Fruit fly (Drosophila melanogaster) whole organism, embryonic: ENCODE data around the gene CG6345.

Experiments used
- BEAF-32 ChIP-seq: fragments of 200-800 bp; sonication (Bioruptor generic); optimal IDR thresholded peaks from 3 replicates; lab custom pipeline; 2017; ENCODE audit warnings: missing biosample characterization, missing genetic modification characterization, mild to moderate bottlenecking, moderate library complexity, missing genetic modification reagents
- CG4282 ChIP-seq: fragments of 200-800 bp; sonication (Bioruptor generic); optimal IDR thresholded peaks from 2 replicates; lab custom pipeline; 2016; ENCODE audit warnings: missing biosample characterization, missing genetic modification characterization
- CG6254 ChIP-seq: fragments of 200-800 bp; sonication (Bioruptor generic); optimal IDR thresholded peaks from 3 replicates; lab custom pipeline; 2017; ENCODE audit warnings: mild to moderate bottlenecking, missing biosample characterization, missing genetic modification reagents, missing genetic modification characterization
- ERR ChIP-seq: fragments of 200-800 bp; sonication (Bioruptor generic); optimal IDR thresholded peaks from 2 replicates; lab custom pipeline; 2016; ENCODE audit warnings: missing biosample characterization, missing genetic modification characterization
- GATAe ChIP-seq: fragments of 200-800 bp; sonication (Bioruptor generic); conservative IDR thresholded peaks from 2 replicates; pipeline ENCODE4 v1.3.6; 2022; ENCODE audit warnings: missing biosample characterization, missing genetic modification characterization
- Oli ChIP-seq: fragments of 200-800 bp; sonication (Bioruptor generic); optimal IDR thresholded peaks from 2 replicates; lab custom pipeline; 2018; ENCODE audit warnings: missing biosample characterization, mild to moderate bottlenecking, missing genetic modification characterization, moderate library complexity
- p53 ChIP-seq: fragments of 200-800 bp; sonication (Bioruptor generic); optimal IDR thresholded peaks from 2 replicates; lab custom pipeline; 2016; ENCODE audit warnings: missing biosample characterization, missing genetic modification characterization
- schlank ChIP-seq: fragments of 200-800 bp; sonication (Bioruptor generic); optimal IDR thresholded peaks from 2 replicates; lab custom pipeline; 2018; ENCODE audit warnings: missing biosample characterization, mild to moderate bottlenecking, missing genetic modification characterization

DNA sequence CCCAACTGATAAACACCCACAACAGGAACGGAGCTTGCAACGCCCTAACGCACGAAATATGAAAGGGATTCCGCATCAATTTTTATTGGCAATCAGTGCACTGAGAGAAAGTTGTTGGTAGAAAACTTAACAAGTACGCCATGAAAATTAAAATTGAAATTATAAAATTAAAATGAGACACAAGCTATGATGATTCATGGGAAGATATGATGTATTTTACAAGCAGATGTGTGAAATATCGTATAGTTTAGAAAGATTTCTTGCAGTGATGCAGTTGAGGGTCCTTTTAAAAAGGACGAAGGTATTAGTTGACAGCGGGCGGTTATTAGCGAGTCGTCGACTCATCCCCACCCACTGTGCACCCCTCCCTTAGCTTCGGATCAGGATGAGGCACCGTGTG is 45.4 kb downstream of the CG6345 start:
- TF ChIP-seq CG6254 (GFP tag; lab: Kevin White, UChicago) (peak; percentile 40), BEAF-32 (GFP tag; lab: Kevin White, UChicago) (no peak), ERR (GFP tag; lab: Kevin White, UChicago) (no peak), GATAe (GFP tag; lab: Robert Waterston, UW) (no peak), p53 (GFP tag; lab: Kevin White, UChicago) (no peak), schlank (no peak), CG4282 (GFP tag; lab: Kevin White, UChicago) (no peak), Oli (tag; lab: Kevin White, UChicago) (no peak)
